Worm (Caenorhabditis elegans) whole organism, L4 larva: ENCODE data around the gene msp-64.

Source experiments
- aly-2 ChIP-seq: sonication (generic microtip); optimal IDR thresholded peaks from 2 replicates; lab custom pipeline; 2018; ENCODE audit warnings: missing biosample characterization, missing genetic modification characterization
- ama-1 ChIP-seq: fragments of 150-350 bp; optimal IDR thresholded peaks from 2 replicates; lab custom pipeline; 2014; ENCODE audit warnings: inconsistent platforms, mixed read lengths
- fos-1 ChIP-seq: fragments of 150-350 bp; optimal IDR thresholded peaks from 2 replicates; lab custom pipeline; 2014; ENCODE audit warnings: missing biosample characterization, missing genetic modification characterization
- nhr-25 ChIP-seq: sonication (generic microtip); optimal IDR thresholded peaks from 2 replicates; lab custom pipeline; 2017; ENCODE audit warnings: missing genetic modification characterization, mild to moderate bottlenecking, missing compliant biosample characterization, antibody characterized with exemption, moderate library complexity, borderline replicate concordance; ENCODE audit not compliant: insufficient read depth
- nhr-42 ChIP-seq: fragments of 200-800 bp; sonication (Bioruptor generic); IDR thresholded peaks from 2 replicates; pipeline ENCODE4 v1.3.6; 2022; ENCODE audit warnings: missing genetic modification characterization, missing compliant biosample characterization
- skn-1 ChIP-seq: fragments of 150-350 bp; optimal IDR thresholded peaks from 2 replicates; lab custom pipeline; 2014; ENCODE audit warnings: missing biosample characterization, missing genetic modification characterization
- snpc-1.2 ChIP-seq: fragments of 200-800 bp; sonication (Bioruptor generic); IDR thresholded peaks from 2 replicates; pipeline ENCODE4 v1.3.6; 2022; ENCODE audit warnings: missing genetic modification reagents, missing genetic modification characterization, missing compliant biosample characterization
- snpc-4 ChIP-seq: fragments of 150-350 bp; optimal IDR thresholded peaks from 2 replicates; lab custom pipeline; 2014; ENCODE audit warnings: missing biosample characterization, missing genetic modification characterization
- unc-62 ChIP-seq, 3 experiments: fragments of 150-350 bp in 1 of 3; sonication (generic microtip); optimal IDR thresholded peaks in 2 of 3; peaks in 1 of 3; 1 replicate in 1 of 3; 2 replicates in 2 of 3; lab custom pipeline; 2014 to 2017; ENCODE audit warnings: missing biosample characterization in 3 of 3, missing genetic modification characterization in 3 of 3, missing genetic modification reagents in 3 of 3, missing genotype in 1 of 3
- ztf-11 ChIP-seq: fragments of 150-350 bp; optimal IDR thresholded peaks from 2 replicates; lab custom pipeline; 2014; ENCODE audit warnings: missing biosample characterization, missing genetic modification characterization

ce11 chrII:5781935-5782921, 27.9 kb downstream of the msp-64 start, which contains the start of gene K05F1.6:
- TF ChIP-seq ama-1 (lab: Kevin White, UChicago) (no peak), snpc-4 (tag; lab: Kevin White, UChicago) (no peak), aly-2 (tag; lab: Kevin White, UChicago) (no peak), fos-1 (tag; lab: Kevin White, UChicago) (no peak), nhr-25 (no peak), unc-62 (GFP tag; optimal IDR thresholded peaks at IDR 0.05 in 1 of 2; lab: Kevin White, UChicago) (peak in 1 of 2 experiments; percentile 92), unc-62 (tag; optimal IDR thresholded peaks at IDR 0.05; lab: Kevin White, UChicago) (no peak), skn-1 (no peak), snpc-1.2 (GFP tag; lab: Robert Waterston, UW) (peak; percentile 85), nhr-42 (GFP tag; lab: Robert Waterston, UW) (peak; percentile 63; the same call in 1 of the 2 replicates), ztf-11 (tag; lab: Kevin White, UChicago) (no peak)
